Worm (Caenorhabditis elegans) whole organism, young adult: ENCODE data around the gene Y57G11C.22.

ENCODE experiments used
- B0019.2 ChIP-seq: fragments of 200-800 bp; sonication (Bioruptor generic); conservative IDR thresholded peaks from 2 replicates; pipeline ENCODE4 v1.3.6; 2022; ENCODE audit warnings: missing genetic modification reagents, missing genetic modification characterization, missing compliant biosample characterization
- B0261.1 ChIP-seq: sonication (generic microtip); optimal IDR thresholded peaks from 2 replicates; lab custom pipeline; 2016; ENCODE audit warnings: mild to moderate bottlenecking, missing genetic modification characterization, moderate library complexity, missing compliant biosample characterization
- D2030.7 ChIP-seq: fragments of 200-800 bp; sonication (Bioruptor generic); IDR thresholded peaks from 2 replicates; pipeline ENCODE4 v1.3.6; 2022; ENCODE audit warnings: missing genetic modification reagents, missing genetic modification characterization, missing compliant biosample characterization
- F52B5.7 ChIP-seq: sonication (generic microtip); optimal IDR thresholded peaks from 2 replicates; lab custom pipeline; 2016; ENCODE audit warnings: mild to moderate bottlenecking, missing genetic modification characterization, missing compliant biosample characterization
- K11D2.4 ChIP-seq: fragments of 200-800 bp; sonication (Bioruptor generic); IDR thresholded peaks from 2 replicates; pipeline ENCODE4 v1.3.6; 2022; ENCODE audit warnings: missing genetic modification reagents, missing genetic modification characterization, missing compliant biosample characterization
- Y79H2A.3 ChIP-seq: fragments of 200-800 bp; sonication (Bioruptor generic); conservative IDR thresholded peaks from 2 replicates; pipeline ENCODE4 v1.3.6; 2022; ENCODE audit warnings: missing genetic modification reagents, missing genetic modification characterization, missing compliant biosample characterization
- ama-1 ChIP-seq, 3 experiments: fragments of 150-350 bp in 1 of 3; sonication (generic microtip) in 2 of 3; optimal IDR thresholded peaks; 2 replicates each; lab custom pipeline; 2014 to 2018; ENCODE audit warnings: missing biosample characterization in 2 of 3, missing genetic modification characterization in 2 of 3, missing genetic modification reagents in 2 of 3
- atf-7 ChIP-seq: sonication (generic microtip); optimal IDR thresholded peaks from 2 replicates; lab custom pipeline; 2017; ENCODE audit warnings: mild to moderate bottlenecking, missing genetic modification characterization, missing compliant biosample characterization
- attf-3 ChIP-seq: fragments of 200-800 bp; sonication (Bioruptor generic); conservative IDR thresholded peaks from 2 replicates; pipeline ENCODE4 v1.3.6; 2022; ENCODE audit warnings: missing genetic modification reagents, missing genetic modification characterization, missing compliant biosample characterization
- attf-5 ChIP-seq: fragments of 200-800 bp; sonication (Bioruptor generic); optimal IDR thresholded peaks from 2 replicates; lab custom pipeline; 2018; ENCODE audit warnings: mild to moderate bottlenecking, missing genetic modification characterization, missing compliant biosample characterization
- attf-6 ChIP-seq: fragments of 200-800 bp; sonication (Bioruptor generic); IDR thresholded peaks from 2 replicates; pipeline ENCODE4 v1.3.6; 2022; ENCODE audit warnings: missing genetic modification reagents, missing genetic modification characterization, missing compliant biosample characterization
- bed-1 ChIP-seq: fragments of 200-800 bp; sonication (Bioruptor generic); IDR thresholded peaks from 2 replicates; pipeline ENCODE4 v1.3.6; 2022; ENCODE audit warnings: missing genetic modification reagents, missing genetic modification characterization, missing compliant biosample characterization
- ceh-100 ChIP-seq: fragments of 200-800 bp; sonication (Bioruptor generic); IDR thresholded peaks from 2 replicates; pipeline ENCODE4 v1.3.6; 2022; ENCODE audit warnings: missing genetic modification reagents, missing genetic modification characterization, missing compliant biosample characterization
- ceh-27 ChIP-seq: fragments of 200-800 bp; sonication (Bioruptor generic); optimal IDR thresholded peaks from 2 replicates; lab custom pipeline; 2018; ENCODE audit warnings: mild to moderate bottlenecking, missing genetic modification characterization, moderate library complexity, missing compliant biosample characterization
- ceh-58 ChIP-seq: fragments of 200-800 bp; sonication (Bioruptor generic); IDR thresholded peaks from 2 replicates; pipeline ENCODE4 v1.3.6; 2022; ENCODE audit warnings: missing genetic modification characterization, missing compliant biosample characterization
- ceh-79 ChIP-seq: sonication (generic microtip); optimal IDR thresholded peaks from 2 replicates; lab custom pipeline; 2017; ENCODE audit warnings: mild to moderate bottlenecking, missing genetic modification characterization, missing compliant biosample characterization
- chd-7 ChIP-seq: sonication (generic microtip); optimal IDR thresholded peaks from 2 replicates; lab custom pipeline; 2016; ENCODE audit warnings: mild to moderate bottlenecking, missing genetic modification characterization, moderate library complexity, missing compliant biosample characterization
- die-1 ChIP-seq: sonication (generic microtip); optimal IDR thresholded peaks from 2 replicates; lab custom pipeline; 2016; ENCODE audit warnings: missing genotype, mild to moderate bottlenecking, missing genetic modification characterization, missing compliant biosample characterization
- ets-4 ChIP-seq: fragments of 200-800 bp; sonication (Bioruptor generic); optimal IDR thresholded peaks from 2 replicates; lab custom pipeline; 2018; ENCODE audit warnings: mild to moderate bottlenecking, missing genetic modification characterization, missing compliant biosample characterization
- gei-17 ChIP-seq: fragments of 200-800 bp; sonication (Bioruptor generic); optimal IDR thresholded peaks from 2 replicates; lab custom pipeline; 2018; ENCODE audit warnings: mild to moderate bottlenecking, missing genetic modification characterization, missing compliant biosample characterization
- him-1 ChIP-seq: sonication (generic microtip); optimal IDR thresholded peaks from 2 replicates; lab custom pipeline; 2016; ENCODE audit warnings: missing genotype, missing genetic modification reagents, missing genetic modification characterization, missing compliant biosample characterization
- hlh-12 ChIP-seq: sonication (generic microtip); optimal IDR thresholded peaks from 2 replicates; lab custom pipeline; 2016; ENCODE audit warnings: missing genetic modification characterization, missing compliant biosample characterization
- hlh-26 ChIP-seq: fragments of 200-800 bp; sonication (Bioruptor generic); conservative IDR thresholded peaks from 2 replicates; pipeline ENCODE4 v1.3.6; 2022; ENCODE audit warnings: missing genetic modification reagents, missing genetic modification characterization, missing compliant biosample characterization
- hmg-20 ChIP-seq: fragments of 200-800 bp; sonication (Bioruptor generic); IDR thresholded peaks from 2 replicates; pipeline ENCODE4 v1.3.6; 2022; ENCODE audit warnings: missing genetic modification reagents, missing genetic modification characterization, missing compliant biosample characterization
- lag-1 ChIP-seq: fragments of 200-800 bp; sonication (Bioruptor generic); IDR thresholded peaks from 2 replicates; pipeline ENCODE4 v1.3.6; 2022; ENCODE audit warnings: missing genetic modification reagents, missing genetic modification characterization, missing compliant biosample characterization
- let-526 ChIP-seq: fragments of 200-800 bp; sonication (Bioruptor generic); IDR thresholded peaks from 2 replicates; pipeline ENCODE4 v1.3.6; 2022; ENCODE audit warnings: missing genetic modification reagents, missing genetic modification characterization, missing compliant biosample characterization
- madf-6 ChIP-seq: fragments of 200-800 bp; sonication (Bioruptor generic); IDR thresholded peaks from 2 replicates; pipeline ENCODE4 v1.3.6; 2022; ENCODE audit warnings: missing genetic modification reagents, missing genetic modification characterization, missing compliant biosample characterization
- nfya-2 ChIP-seq: fragments of 200-800 bp; sonication (Bioruptor generic); IDR thresholded peaks from 2 replicates; pipeline ENCODE4 v1.3.6; 2022; ENCODE audit warnings: missing genetic modification reagents, missing genetic modification characterization, missing compliant biosample characterization
- nhr-120 ChIP-seq: fragments of 200-800 bp; sonication (Bioruptor generic); IDR thresholded peaks from 2 replicates; pipeline ENCODE4 v1.3.6; 2022; ENCODE audit warnings: missing genetic modification characterization, missing compliant biosample characterization
- nhr-27 ChIP-seq: fragments of 200-800 bp; sonication (Bioruptor generic); optimal IDR thresholded peaks from 2 replicates; lab custom pipeline; 2018; ENCODE audit warnings: mild to moderate bottlenecking, missing genetic modification characterization, moderate library complexity, missing compliant biosample characterization
- nhr-80 ChIP-seq: sonication (generic microtip); optimal IDR thresholded peaks from 2 replicates; lab custom pipeline; 2016; ENCODE audit warnings: missing genetic modification characterization, missing compliant biosample characterization
- nhr-90 ChIP-seq: sonication (generic microtip); optimal IDR thresholded peaks from 2 replicates; lab custom pipeline; 2016; ENCODE audit warnings: missing genotype, mild to moderate bottlenecking, missing genetic modification characterization, missing compliant biosample characterization
- pbrm-1 ChIP-seq: fragments of 200-800 bp; sonication (Bioruptor generic); IDR thresholded peaks from 2 replicates; pipeline ENCODE4 v1.3.6; 2022; ENCODE audit warnings: missing genetic modification reagents, missing genetic modification characterization, missing compliant biosample characterization
- rcor-1 ChIP-seq: fragments of 200-800 bp; sonication (Bioruptor generic); IDR thresholded peaks from 2 replicates; pipeline ENCODE4 v1.3.6; 2022; ENCODE audit warnings: missing genetic modification reagents, missing genetic modification characterization, missing compliant biosample characterization
- rec-8 ChIP-seq, 2 experiments: sonication (generic microtip); optimal IDR thresholded peaks; 2 replicates each; lab custom pipeline; 2016; ENCODE audit warnings: mild to moderate bottlenecking in 2 of 2, missing genetic modification characterization in 2 of 2, missing genetic modification reagents in 2 of 2, missing genotype in 2 of 2, missing biosample characterization in 1 of 2, missing compliant biosample characterization in 1 of 2, moderate library complexity in 1 of 2
- rpc-1 ChIP-seq, 2 experiments: fragments of 150-350 bp in 1 of 2; sonication (generic microtip) in 1 of 2; optimal IDR thresholded peaks; 2 replicates each; lab custom pipeline; 2014 to 2018; ENCODE audit warnings: missing biosample characterization in 1 of 2, missing genetic modification characterization in 1 of 2, missing genetic modification reagents in 1 of 2, missing genotype in 1 of 2
- sea-2 ChIP-seq: fragments of 200-800 bp; sonication (Bioruptor generic); IDR thresholded peaks from 2 replicates; pipeline ENCODE4 v1.3.6; 2022; ENCODE audit warnings: missing genetic modification characterization, missing compliant biosample characterization
- snpc-3.4 ChIP-seq: sonication (generic microtip); optimal IDR thresholded peaks from 2 replicates; lab custom pipeline; 2017; ENCODE audit warnings: missing genetic modification characterization, mild to moderate bottlenecking, missing compliant biosample characterization, antibody characterized with exemption, moderate library complexity, missing genotype, missing genetic modification reagents
- snpc-4 ChIP-seq, 5 experiments: fragments of 150-350 bp in 1 of 5; sonication (generic microtip) in 4 of 5; optimal IDR thresholded peaks; 2 replicates each; lab custom pipeline; 2014 to 2018; ENCODE audit warnings: missing genetic modification characterization in 5 of 5, missing biosample characterization in 3 of 5, antibody characterized with exemption in 2 of 5, mild to moderate bottlenecking in 2 of 5, missing compliant biosample characterization in 2 of 5, missing genotype in 2 of 5, moderate library complexity in 2 of 5, missing genetic modification reagents in 1 of 5
- somi-1 ChIP-seq: fragments of 200-800 bp; sonication (Bioruptor generic); optimal IDR thresholded peaks from 2 replicates; lab custom pipeline; 2018; ENCODE audit warnings: mild to moderate bottlenecking, missing genetic modification characterization, missing compliant biosample characterization
- tbp1 ChIP-seq: fragments of 200-800 bp; sonication (Bioruptor generic); optimal IDR thresholded peaks from 2 replicates; lab custom pipeline; 2018; ENCODE audit warnings: mild to moderate bottlenecking, missing genetic modification characterization, missing compliant biosample characterization
- xnd-1 ChIP-seq: sonication (generic microtip); optimal IDR thresholded peaks from 2 replicates; lab custom pipeline; 2016; ENCODE audit warnings: missing genotype, missing genetic modification reagents, missing genetic modification characterization, missing compliant biosample characterization
- zim-3 ChIP-seq: sonication (generic microtip); optimal IDR thresholded peaks from 2 replicates; lab custom pipeline; 2017; ENCODE audit warnings: mild to moderate bottlenecking, missing genetic modification characterization, moderate library complexity, missing compliant biosample characterization
- ztf-18 ChIP-seq: sonication (generic microtip); optimal IDR thresholded peaks from 2 replicates; lab custom pipeline; 2016; ENCODE audit warnings: missing genotype, mild to moderate bottlenecking, missing genetic modification characterization, missing compliant biosample characterization
- ztf-22 ChIP-seq: fragments of 200-800 bp; sonication (Bioruptor generic); optimal IDR thresholded peaks from 2 replicates; lab custom pipeline; 2018; ENCODE audit warnings: mild to moderate bottlenecking, missing genetic modification characterization, moderate library complexity, missing compliant biosample characterization
- ztf-25 ChIP-seq: fragments of 200-800 bp; sonication (Bioruptor generic); IDR thresholded peaks from 2 replicates; pipeline ENCODE4 v1.3.6; 2022; ENCODE audit warnings: missing genetic modification reagents, missing genetic modification characterization, missing compliant biosample characterization
- ztf-26 ChIP-seq: sonication (generic microtip); optimal IDR thresholded peaks from 2 replicates; lab custom pipeline; 2017; ENCODE audit warnings: missing genetic modification characterization, missing compliant biosample characterization
- ztf-3 ChIP-seq: fragments of 200-800 bp; sonication (Bioruptor generic); optimal IDR thresholded peaks from 2 replicates; lab custom pipeline; 2018; ENCODE audit warnings: mild to moderate bottlenecking, missing genetic modification characterization, missing compliant biosample characterization

The Y57G11C.22 gene

DNA sequence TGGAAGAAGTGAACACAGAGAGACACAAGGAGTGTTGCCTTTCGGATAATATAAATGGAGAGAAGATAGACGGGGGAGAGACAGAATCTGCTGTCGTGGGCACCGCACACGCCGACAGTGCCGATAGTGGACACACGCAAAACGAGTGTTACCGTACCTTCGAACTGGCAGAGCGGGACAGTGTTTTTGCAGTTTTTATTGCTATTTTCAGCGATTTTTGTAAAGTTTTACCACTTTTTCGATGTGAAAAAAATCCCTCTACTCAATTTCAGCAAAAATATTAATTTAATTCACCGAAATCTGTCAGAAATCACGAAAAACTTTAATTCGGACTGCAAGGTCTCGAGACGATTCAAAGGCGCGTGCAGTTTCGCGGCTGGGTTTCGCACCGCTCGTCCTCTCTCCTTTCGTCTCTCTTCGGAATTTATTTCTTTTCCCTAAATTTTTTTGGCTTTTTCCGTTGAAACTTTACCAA is 12.1 kb upstream of the Y57G11C.22 start, which contains the start of gene sec-61.A (continued):
- TF ChIP-seq madf-6 (GFP tag; lab: Robert Waterston, UW) (peak; percentile 64), lag-1 (no peak), gei-17 (GFP tag; lab: Kevin White, UChicago) (no peak), nhr-80 (peak; percentile 89), ztf-18 (peak; percentile 83), nfya-2 (GFP tag; lab: Robert Waterston, UW) (no peak), bed-1 (GFP tag; lab: Robert Waterston, UW) (no peak), attf-6 (GFP tag; lab: Robert Waterston, UW) (peak; percentile 89), F52B5.7 (tag; lab: Kevin White, UChicago) (no peak), D2030.7 (GFP tag; lab: Robert Waterston, UW) (no peak; the same call in 1 of the 2 replicates), attf-3 (GFP tag; lab: Robert Waterston, UW) (0 out of 2 replicates have a peak, but pooled peaks have one; percentile 10), sea-2 (no peak), atf-7 (peak; percentile 45), ceh-58 (GFP tag; lab: Robert Waterston, UW) (no peak), ztf-26 (peak; percentile 20), him-1 (tag; lab: Kevin White, UChicago) (peak; percentile 0), nhr-120 (GFP tag; lab: Robert Waterston, UW) (no peak), hlh-12 (tag; lab: Kevin White, UChicago) (no peak), hmg-20 (GFP tag; lab: Robert Waterston, UW) (no peak), B0019.2 (no peak), zim-3 (no peak), B0261.1 (no peak), hlh-26 (GFP tag; lab: Robert Waterston, UW) (no peak), rcor-1 (GFP tag; lab: Robert Waterston, UW) (peak; percentile 13; the same call in 1 of the 2 replicates), rec-8 (tag; optimal IDR thresholded peaks at IDR 0.05; lab: Kevin White, UChicago) (no peak), K11D2.4 (GFP tag; lab: Robert Waterston, UW) (no peak), attf-5 (GFP tag; lab: Kevin White, UChicago) (peak; percentile 74), ztf-25 (GFP tag; lab: Robert Waterston, UW) (no peak), ets-4 (GFP tag; lab: Kevin White, UChicago) (peak; percentile 54), snpc-4 (GFP tag; optimal IDR thresholded peaks at IDR 0.05; lab: Kevin White, UChicago) (peak; percentile 89), snpc-4 (tag; optimal IDR thresholded peaks at IDR 0.05; lab: Kevin White, UChicago) (peak; percentile 65 to 95 (median 86)), xnd-1 (tag; lab: Kevin White, UChicago) (peak; percentile 56), somi-1 (GFP tag; lab: Kevin White, UChicago) (no peak), ztf-22 (GFP tag; lab: Kevin White, UChicago) (no peak), nhr-27 (tag; lab: Kevin White, UChicago) (no peak), die-1 (tag; lab: Kevin White, UChicago) (no peak), ztf-3 (GFP tag; lab: Kevin White, UChicago) (no peak), let-526 (GFP tag; lab: Robert Waterston, UW) (no peak), Y79H2A.3 (GFP tag; lab: Robert Waterston, UW) (no peak), ceh-100 (GFP tag; lab: Robert Waterston, UW) (no peak), ceh-27 (GFP tag; lab: Kevin White, UChicago) (peak; percentile 52), chd-7 (tag; lab: Kevin White, UChicago) (no peak), rpc-1 (optimal IDR thresholded peaks at IDR 0.05; lab: Kevin White, UChicago) (no peak), rpc-1 (tag; optimal IDR thresholded peaks at IDR 0.05; lab: Kevin White, UChicago) (no peak), tbp1 (GFP tag; lab: Kevin White, UChicago) (peak; percentile 70), snpc-3.4 (tag; lab: Kevin White, UChicago) (peak; percentile 27), ama-1 (optimal IDR thresholded peaks at IDR 0.05; lab: Kevin White, UChicago) (no peak), ama-1 (GFP tag; optimal IDR thresholded peaks at IDR 0.05; lab: Kevin White, UChicago) (no peak), pbrm-1 (GFP tag; lab: Robert Waterston, UW) (peak; percentile 65), nhr-90 (peak; percentile 55), ceh-79 (no peak)
